Worm (Caenorhabditis elegans) whole organism, L4 larva: Measurements from ENCODE around the gene tsp-11.

Source experiments
- Y75B8A.6 ChIP-seq: fragments of 200-800 bp; sonication (Bioruptor generic); IDR thresholded peaks from 2 replicates; pipeline ENCODE4 v1.3.6; 2022; ENCODE audit warnings: missing genetic modification reagents, missing genetic modification characterization, missing compliant biosample characterization
- lin-15B ChIP-seq: fragments of 150-350 bp; sonication (generic microtip); optimal IDR thresholded peaks from 3 replicates; lab custom pipeline; 2014; ENCODE audit warnings: missing biosample characterization, missing genetic modification characterization
- lin-29 ChIP-seq: fragments of 200-800 bp; sonication (Bioruptor generic); IDR thresholded peaks from 2 replicates; pipeline ENCODE4 v1.3.6; 2022; ENCODE audit warnings: missing genetic modification reagents, missing genetic modification characterization, missing compliant biosample characterization
- lin-39 ChIP-seq: fragments of 150-350 bp; optimal IDR thresholded peaks from 2 replicates; lab custom pipeline; 2014; ENCODE audit warnings: missing biosample characterization, missing genetic modification reagents, missing genetic modification characterization
- nhr-111 ChIP-seq: fragments of 200-800 bp; sonication (Bioruptor generic); optimal IDR thresholded peaks from 2 replicates; lab custom pipeline; 2018; ENCODE audit warnings: mild to moderate bottlenecking, missing genetic modification characterization, missing compliant biosample characterization

- TF ChIP-seq lin-39 (tag; lab: Kevin White, UChicago) = no peak
- TF ChIP-seq Y75B8A.6 (GFP tag; lab: Robert Waterston, UW) = no peak
- no peak for TF ChIP-seq lin-15B (tag; lab: Kevin White, UChicago)
- no peak for TF ChIP-seq lin-29 (GFP tag; lab: Robert Waterston, UW)
- no peak for TF ChIP-seq nhr-111 (GFP tag; lab: Kevin White, UChicago)
These were observed 50.9 kb downstream of the tsp-11 start, which contains the start of gene C35B8.3 for ce11 chrX:9213873-9214341.
